Worm (Caenorhabditis elegans): ENCODE data around the gene T21H3.5.

DNA sequence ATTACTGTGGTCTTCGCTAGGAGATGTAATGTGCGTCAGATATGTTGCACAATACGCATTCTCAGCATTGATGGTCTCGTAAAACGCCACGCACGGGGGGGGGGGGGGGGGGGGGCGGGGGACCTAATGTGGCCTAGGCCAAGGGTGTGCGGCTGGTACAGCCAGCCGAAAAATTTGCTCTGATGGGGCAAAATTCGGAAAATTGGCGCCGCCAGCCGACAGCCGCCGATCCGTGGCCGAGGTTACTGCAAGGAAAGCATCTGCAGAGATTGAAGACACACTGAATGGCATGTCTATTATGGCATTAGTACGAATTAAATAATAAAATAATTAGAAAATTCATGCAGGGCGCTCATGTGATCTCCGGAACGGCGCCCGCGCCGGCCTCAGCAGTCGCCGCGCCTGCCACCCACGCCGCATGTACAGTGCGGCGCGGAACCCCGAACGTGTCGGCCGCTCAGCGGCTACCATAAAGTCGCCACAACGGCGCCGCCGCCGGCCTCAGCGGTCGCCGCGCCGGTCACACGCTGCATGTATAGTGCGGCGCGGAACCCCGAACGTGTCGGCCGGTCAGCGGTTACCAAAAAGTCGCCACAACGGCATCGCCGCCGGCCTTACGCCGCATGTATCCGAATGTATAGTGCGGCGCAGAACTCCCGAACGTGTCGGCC lies 35.3 kb upstream of the T21H3.5 start, which contains the start of gene Y50D4A.6:
- TF ChIP-seq hlh-1 (tag; optimal IDR thresholded peaks at IDR 0.05), result no peak
- TF ChIP-seq snpc-4 (tag; optimal IDR thresholded peaks at IDR 0.05), result no peak
- no peak for TF ChIP-seq unc-120 (tag; optimal IDR thresholded peaks at IDR 0.05; ENCODE audit: poor library complexity, severe bottlenecking)

All from whole organism, mixed stage, embryonic.